Worm (Caenorhabditis elegans) whole organism, late embryonic: Measurements from ENCODE around the gene col-150.

Experiments
- C38D4.7 ChIP-seq: fragments of 200-800 bp; sonication (Bioruptor generic); optimal IDR thresholded peaks from 2 replicates; lab custom pipeline; 2018; ENCODE audit warnings: mild to moderate bottlenecking, missing genetic modification characterization, moderate library complexity, missing compliant biosample characterization
- ama-1 ChIP-seq: fragments of 150-350 bp; optimal IDR thresholded peaks from 2 replicates; lab custom pipeline; 2014
- ceh-22 ChIP-seq: sonication (generic microtip); optimal IDR thresholded peaks from 2 replicates; lab custom pipeline; 2017; ENCODE audit warnings: missing biosample characterization, missing genetic modification characterization
- dmd-4 ChIP-seq: sonication (generic microtip); optimal IDR thresholded peaks from 2 replicates; lab custom pipeline; 2016; ENCODE audit warnings: borderline replicate concordance, missing genetic modification characterization, missing compliant biosample characterization
- nhr-11 ChIP-seq: fragments of 150-350 bp; optimal IDR thresholded peaks from 2 replicates; lab custom pipeline; 2014; ENCODE audit warnings: missing biosample characterization, missing genetic modification characterization
- npax-4 ChIP-seq: sonication (generic microtip); optimal IDR thresholded peaks from 2 replicates; lab custom pipeline; 2016; ENCODE audit warnings: missing genetic modification characterization, missing compliant biosample characterization
- sox-4 ChIP-seq: sonication (generic microtip); optimal IDR thresholded peaks from 2 replicates; lab custom pipeline; 2017; ENCODE audit warnings: mild to moderate bottlenecking, missing genetic modification characterization, inconsistent platforms, missing compliant biosample characterization
- tbx-2 ChIP-seq: sonication (generic microtip); optimal IDR thresholded peaks from 2 replicates; lab custom pipeline; 2016; ENCODE audit warnings: missing genetic modification characterization, missing compliant biosample characterization
- zip-5 ChIP-seq: sonication (generic microtip); optimal IDR thresholded peaks from 2 replicates; lab custom pipeline; 2016; ENCODE audit warnings: missing genetic modification characterization, missing compliant biosample characterization

DNA sequence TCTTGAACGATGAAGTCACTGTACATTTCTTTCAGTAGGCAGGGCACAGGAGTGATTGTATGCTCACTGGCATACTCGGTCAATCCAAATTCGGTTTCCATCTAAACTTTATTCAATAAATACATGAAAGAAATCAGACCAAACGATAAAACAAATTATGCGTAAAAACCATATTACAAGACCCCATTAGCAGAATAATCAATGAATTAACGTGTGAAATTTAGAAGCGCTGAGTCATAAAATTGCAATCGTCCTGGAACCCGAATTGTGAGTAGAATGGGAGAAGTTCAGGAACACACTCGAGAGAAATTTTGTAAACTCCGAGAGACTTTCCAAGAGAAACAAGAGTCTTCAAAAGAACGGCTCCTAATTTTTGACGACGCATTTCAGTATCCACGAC is 25.0 kb upstream of the col-150 start, which contains the start of gene B0024.11:
- TF ChIP-seq tbx-2 (tag; lab: Kevin White, UChicago) = no peak
- no peak for TF ChIP-seq C38D4.7
- no peak for TF ChIP-seq ama-1 (lab: Kevin White, UChicago)
- TF ChIP-seq npax-4 (tag; lab: Kevin White, UChicago) = no peak
- TF ChIP-seq nhr-11 (tag; lab: Kevin White, UChicago) = no peak
- no peak for TF ChIP-seq ceh-22
- TF ChIP-seq dmd-4 = no peak
- TF ChIP-seq sox-4 (tag; lab: Kevin White, UChicago) = no peak
- TF ChIP-seq zip-5 = no peak
